Fruit fly (Drosophila melanogaster) whole organism, embryonic: Measurements from ENCODE around the gene CG13373.
A peak's percentile ranks its signal among the peaks of the same experiment; 100 is the strongest.

Experiments
- CG1024 ChIP-seq: fragments of 200-800 bp; sonication (Bioruptor generic); IDR thresholded peaks from 2 replicates; pipeline ENCODE4 v1.3.6; 2022; ENCODE audit warnings: missing biosample characterization, missing genetic modification characterization
- CG10565 ChIP-seq: fragments of 200-800 bp; sonication (Bioruptor generic); optimal IDR thresholded peaks from 3 replicates; lab custom pipeline; 2016; ENCODE audit warnings: missing biosample characterization, mild to moderate bottlenecking, missing genetic modification characterization
- CG12236 ChIP-seq: fragments of 200-800 bp; sonication (Bioruptor generic); optimal IDR thresholded peaks from 2 replicates; lab custom pipeline; 2016; ENCODE audit warnings: missing biosample characterization, missing genetic modification characterization
- CG14860 ChIP-seq: fragments of 200-800 bp; sonication (Bioruptor generic); IDR thresholded peaks from 3 replicates; pipeline ENCODE4 v1.3.6; 2022; ENCODE audit warnings: missing biosample characterization, missing genetic modification characterization; ENCODE audit not compliant: partially characterized antibody
- CG15479 ChIP-seq: fragments of 200-800 bp; sonication (Bioruptor generic); optimal IDR thresholded peaks from 3 replicates; lab custom pipeline; 2019; ENCODE audit warnings: missing biosample characterization, mild to moderate bottlenecking, missing genetic modification characterization, moderate library complexity
- CG15601 ChIP-seq: fragments of 200-800 bp; sonication (Bioruptor generic); optimal IDR thresholded peaks from 3 replicates; lab custom pipeline; 2019; ENCODE audit warnings: missing biosample characterization, mild to moderate bottlenecking, missing genetic modification characterization, moderate library complexity
- CG1602 ChIP-seq: fragments of 200-800 bp; sonication (Bioruptor generic); optimal IDR thresholded peaks from 3 replicates; lab custom pipeline; 2016; ENCODE audit warnings: missing biosample characterization, missing genetic modification characterization
- CG17186 ChIP-seq: fragments of 200-800 bp; sonication (Bioruptor generic); optimal IDR thresholded peaks from 3 replicates; lab custom pipeline; 2017; ENCODE audit warnings: missing biosample characterization, missing genetic modification reagents, missing genetic modification characterization
- CG2120 ChIP-seq: fragments of 200-800 bp; sonication (Bioruptor generic); optimal IDR thresholded peaks from 3 replicates; lab custom pipeline; 2016; ENCODE audit warnings: missing biosample characterization, missing genetic modification characterization
- CG2678 ChIP-seq: fragments of 200-800 bp; sonication (Bioruptor generic); optimal IDR thresholded peaks from 3 replicates; lab custom pipeline; 2019; ENCODE audit warnings: missing biosample characterization, mild to moderate bottlenecking, missing genetic modification characterization, moderate library complexity
- CG3163 ChIP-seq: fragments of 200-800 bp; sonication (Bioruptor generic); optimal IDR thresholded peaks from 3 replicates; lab custom pipeline; 2016; ENCODE audit warnings: missing biosample characterization, missing genetic modification characterization
- CG4730 ChIP-seq: fragments of 200-800 bp; sonication (Bioruptor generic); IDR thresholded peaks from 2 replicates; pipeline ENCODE4 v1.3.6; 2022; ENCODE audit warnings: missing biosample characterization, missing genetic modification characterization
- CG6175 ChIP-seq: fragments of 200-800 bp; sonication (Bioruptor generic); IDR thresholded peaks from 3 replicates; pipeline ENCODE4 v1.3.6; 2022; ENCODE audit warnings: missing biosample characterization, missing genetic modification characterization
- CG7556 ChIP-seq: fragments of 200-800 bp; sonication (Bioruptor generic); optimal IDR thresholded peaks from 2 replicates; lab custom pipeline; 2017; ENCODE audit warnings: missing biosample characterization, mild to moderate bottlenecking, missing genetic modification characterization
- Drgx ChIP-seq: fragments of 200-800 bp; sonication (Bioruptor generic); IDR thresholded peaks from 2 replicates; pipeline ENCODE4 v1.3.6; 2022; ENCODE audit warnings: missing biosample characterization, missing genetic modification characterization
- ERR ChIP-seq: fragments of 200-800 bp; sonication (Bioruptor generic); optimal IDR thresholded peaks from 2 replicates; lab custom pipeline; 2016; ENCODE audit warnings: missing biosample characterization, missing genetic modification characterization
- Ets65A ChIP-seq: fragments of 200-800 bp; sonication (Bioruptor generic); peaks from one replicate; lab custom pipeline; 2016; ENCODE audit warnings: missing biosample characterization, missing genetic modification characterization
- H2.0 ChIP-seq: fragments of 200-800 bp; sonication (Bioruptor generic); IDR thresholded peaks from 2 replicates; pipeline ENCODE4 v1.3.6; 2022; ENCODE audit warnings: missing biosample characterization, missing genetic modification characterization
- Hsf ChIP-seq: fragments of 200-800 bp; sonication (Bioruptor generic); optimal IDR thresholded peaks from 3 replicates; lab custom pipeline; 2016; ENCODE audit warnings: missing biosample characterization, missing genetic modification characterization
- Meics ChIP-seq: fragments of 200-800 bp; sonication (Bioruptor generic); optimal IDR thresholded peaks from 2 replicates; lab custom pipeline; 2017; ENCODE audit warnings: missing biosample characterization, mild to moderate bottlenecking, missing genetic modification characterization
- NC2α ChIP-seq: fragments of 200-800 bp; sonication (Bioruptor generic); optimal IDR thresholded peaks from 2 replicates; lab custom pipeline; 2016; ENCODE audit warnings: missing biosample characterization, missing genetic modification characterization
- Poxn ChIP-seq: fragments of 200-800 bp; sonication (Bioruptor generic); IDR thresholded peaks from 2 replicates; pipeline ENCODE4 v1.3.6; 2022; ENCODE audit warnings: missing biosample characterization, missing genetic modification characterization
- Sry-β ChIP-seq: fragments of 200-800 bp; sonication (Bioruptor generic); optimal IDR thresholded peaks from 2 replicates; lab custom pipeline; 2018; ENCODE audit warnings: missing biosample characterization, mild to moderate bottlenecking, missing genetic modification characterization, moderate library complexity
- aop ChIP-seq: fragments of 200-800 bp; sonication (Bioruptor generic); IDR thresholded peaks from 2 replicates; pipeline ENCODE4 v1.3.6; 2022; ENCODE audit warnings: missing biosample characterization, missing genetic modification characterization
- ato ChIP-seq: fragments of 200-800 bp; sonication (Bioruptor generic); IDR thresholded peaks from 2 replicates; pipeline ENCODE4 v1.3.6; 2022; ENCODE audit warnings: missing biosample characterization, missing genetic modification characterization; ENCODE audit not compliant: partially characterized antibody
- bsh ChIP-seq, 2 experiments: fragments of 200-800 bp; sonication (Bioruptor generic); optimal IDR thresholded peaks; 2 replicates each; lab custom pipeline; 2017 to 2018; ENCODE audit warnings: mild to moderate bottlenecking in 2 of 2, missing biosample characterization in 2 of 2, missing genetic modification characterization in 2 of 2, moderate library complexity in 1 of 2
- corto ChIP-seq: fragments of 200-800 bp; sonication (Bioruptor generic); optimal IDR thresholded peaks from 2 replicates; lab custom pipeline; 2016; ENCODE audit warnings: missing biosample characterization, mild to moderate bottlenecking, missing genetic modification characterization, moderate library complexity
- cwo ChIP-seq: fragments of 200-800 bp; sonication (Bioruptor generic); optimal IDR thresholded peaks from 3 replicates; lab custom pipeline; 2017; ENCODE audit warnings: missing biosample characterization, missing genetic modification characterization, mild to moderate bottlenecking, moderate library complexity, missing genetic modification reagents
- disco-r ChIP-seq: fragments of 200-800 bp; sonication (Bioruptor generic); optimal IDR thresholded peaks from 2 replicates; lab custom pipeline; 2016; ENCODE audit warnings: missing biosample characterization, missing genetic modification characterization
- dmrt11E ChIP-seq: fragments of 200-800 bp; sonication (Bioruptor generic); optimal IDR thresholded peaks from 3 replicates; lab custom pipeline; 2018; ENCODE audit warnings: missing biosample characterization, mild to moderate bottlenecking, missing genetic modification characterization, moderate library complexity
- exex ChIP-seq: fragments of 200-800 bp; sonication (Bioruptor generic); optimal IDR thresholded peaks from 4 replicates; lab custom pipeline; 2018; ENCODE audit warnings: missing biosample characterization, mild to moderate bottlenecking, missing genetic modification characterization, moderate library complexity
- gcm ChIP-seq: fragments of 200-800 bp; sonication (Bioruptor generic); optimal IDR thresholded peaks from 2 replicates; lab custom pipeline; 2019; ENCODE audit warnings: missing biosample characterization, mild to moderate bottlenecking, missing genetic modification characterization, moderate library complexity
- ind ChIP-seq: fragments of 200-800 bp; sonication (Bioruptor generic); optimal IDR thresholded peaks from 3 replicates; lab custom pipeline; 2016; ENCODE audit warnings: missing biosample characterization, missing genetic modification characterization
- kah ChIP-seq: fragments of 200-800 bp; sonication (Bioruptor generic); optimal IDR thresholded peaks from 2 replicates; lab custom pipeline; 2018; ENCODE audit warnings: missing biosample characterization, mild to moderate bottlenecking, missing genetic modification characterization
- lab ChIP-seq: fragments of 200-800 bp; sonication (Bioruptor generic); optimal IDR thresholded peaks from 3 replicates; lab custom pipeline; 2017; ENCODE audit warnings: missing biosample characterization, missing genetic modification characterization, mild to moderate bottlenecking, moderate library complexity, missing genetic modification reagents
- lbe ChIP-seq: fragments of 200-800 bp; sonication (Bioruptor generic); optimal IDR thresholded peaks from 2 replicates; lab custom pipeline; 2016; ENCODE audit warnings: missing biosample characterization, mild to moderate bottlenecking, missing genetic modification characterization
- pan ChIP-seq, 4 experiments: fragments of >200 bp in 3 of 4; fragments of 200-800 bp in 1 of 4; sonication (Bioruptor generic) in 1 of 4; optimal IDR thresholded peaks in 3 of 4; IDR thresholded peaks in 1 of 4; 2 replicates each; pipeline versions ENCODE4 v1.3.6 to Lab custom; 2017 to 2022; ENCODE audit warnings: missing biosample characterization in 2 of 4, missing genetic modification characterization in 2 of 4, mixed read lengths in 1 of 4
- prd ChIP-seq, 3 experiments: fragments of >200 bp in 2 of 3; fragments of 200-800 bp in 1 of 3; sonication (Bioruptor generic) in 1 of 3; optimal IDR thresholded peaks in 2 of 3; IDR thresholded peaks in 1 of 3; 2 replicates in 2 of 3; 3 replicates in 1 of 3; pipeline versions ENCODE4 v1.3.6 to Lab custom; 2017 to 2022; ENCODE audit warnings: missing biosample characterization in 1 of 3, missing genetic modification characterization in 1 of 3
- pros ChIP-seq: fragments of 200-800 bp; sonication (Bioruptor generic); optimal IDR thresholded peaks from 3 replicates; lab custom pipeline; 2019; ENCODE audit warnings: missing biosample characterization, mild to moderate bottlenecking, missing genetic modification characterization, moderate library complexity
- sc ChIP-seq, 3 experiments: fragments of >200 bp in 2 of 3; fragments of 200-800 bp in 1 of 3; sonication (Bioruptor generic) in 1 of 3; optimal IDR thresholded peaks; 2 replicates in 2 of 3; 3 replicates in 1 of 3; lab custom pipeline; 2017; ENCODE audit warnings: mild to moderate bottlenecking in 1 of 3, missing biosample characterization in 1 of 3, missing genetic modification characterization in 1 of 3, missing genetic modification reagents in 1 of 3
- so ChIP-seq: fragments of 200-800 bp; sonication (Bioruptor generic); IDR thresholded peaks from 3 replicates; pipeline ENCODE4 v1.3.6; 2022; ENCODE audit warnings: missing biosample characterization, missing genetic modification characterization
- unpg ChIP-seq: fragments of 200-800 bp; sonication (Bioruptor generic); optimal IDR thresholded peaks from 3 replicates; lab custom pipeline; 2018; ENCODE audit warnings: missing biosample characterization, mild to moderate bottlenecking, missing genetic modification characterization, moderate library complexity
- zf30C ChIP-seq: fragments of 200-800 bp; sonication (Bioruptor generic); optimal IDR thresholded peaks from 3 replicates; lab custom pipeline; 2018; ENCODE audit warnings: missing biosample characterization, mild to moderate bottlenecking, missing genetic modification characterization

CG13373 gene

dm6 chrX:448270-448669 lies 28.5 kb upstream of the CG13373 start:
- no peak for TF ChIP-seq CG2678 (tag; lab: Kevin White, UChicago)
- no peak for TF ChIP-seq sc (optimal IDR thresholded peaks at IDR 0.05; lab: Kevin White, UChicago)
- TF ChIP-seq sc (GFP tag; optimal IDR thresholded peaks at IDR 0.05; lab: Kevin White, UChicago), result no peak
- no peak for TF ChIP-seq Sry-β (GFP tag; lab: Kevin White, UChicago)
- TF ChIP-seq CG1602 (GFP tag; lab: Kevin White, UChicago), result no peak
- no peak for TF ChIP-seq H2.0 (GFP tag; lab: Robert Waterston, UW)
- TF ChIP-seq disco-r (GFP tag; lab: Kevin White, UChicago), result no peak
- peak; percentile 58 for TF ChIP-seq lbe
- TF ChIP-seq CG2120, result no peak
- no peak for TF ChIP-seq pan (optimal IDR thresholded peaks at IDR 0.05; lab: Kevin White, UChicago)
- no peak for TF ChIP-seq pan (GFP tag; optimal IDR thresholded peaks at IDR 0.05 in 1 of 2, IDR thresholded peaks at IDR 0.05 in 1 of 2)
- no peak for TF ChIP-seq CG10565
- peak; percentile 43 for TF ChIP-seq corto (GFP tag; lab: Kevin White, UChicago)
- no peak for TF ChIP-seq Hsf (GFP tag; lab: Kevin White, UChicago)
- TF ChIP-seq CG14860 (GFP tag; lab: Robert Waterston, UW), result no peak
- peak; percentile 34; the same call in 1 of the 2 replicates for TF ChIP-seq Drgx
- TF ChIP-seq CG15479 (GFP tag; lab: Kevin White, UChicago), result no peak
- TF ChIP-seq unpg (GFP tag; lab: Kevin White, UChicago), result no peak
- TF ChIP-seq ind (GFP tag; lab: Kevin White, UChicago), result no peak
- TF ChIP-seq lab (GFP tag; lab: Kevin White, UChicago), result no peak
- no peak for TF ChIP-seq gcm (GFP tag; lab: Kevin White, UChicago)
- no peak for TF ChIP-seq so (GFP tag; lab: Robert Waterston, UW)
- no peak for TF ChIP-seq CG4730 (GFP tag; lab: Robert Waterston, UW)
- peak in 1 of 2 experiments; percentile 36 for TF ChIP-seq bsh (GFP tag; optimal IDR thresholded peaks at IDR 0.05; lab: Kevin White, UChicago)
- TF ChIP-seq CG1024 (GFP tag; lab: Robert Waterston, UW), result no peak
- no peak for TF ChIP-seq CG12236 (GFP tag; lab: Kevin White, UChicago)
- no peak for TF ChIP-seq prd (optimal IDR thresholded peaks at IDR 0.05; lab: Kevin White, UChicago)
- peak; percentile 28; the same call in 1 of the 3 replicates for TF ChIP-seq prd (GFP tag; IDR thresholded peaks at IDR 0.05; lab: Robert Waterston, UW)
- TF ChIP-seq NC2α (GFP tag; lab: Kevin White, UChicago), result no peak
- no peak for TF ChIP-seq aop
- TF ChIP-seq zf30C (GFP tag; lab: Kevin White, UChicago), result no peak

dm6 chrX:448978-449377 lies 27.8 kb upstream of the CG13373 start:
- no peak for TF ChIP-seq Poxn (GFP tag; lab: Robert Waterston, UW)
- TF ChIP-seq kah (GFP tag; lab: Kevin White, UChicago), result no peak
- no peak for TF ChIP-seq pros (GFP tag; lab: Kevin White, UChicago)
- TF ChIP-seq prd (optimal IDR thresholded peaks at IDR 0.05; lab: Kevin White, UChicago), result no peak
- TF ChIP-seq prd (GFP tag; IDR thresholded peaks at IDR 0.05; lab: Robert Waterston, UW), result no peak
- TF ChIP-seq CG17186 (GFP tag; lab: Kevin White, UChicago), result no peak
- TF ChIP-seq exex (tag; lab: Kevin White, UChicago), result no peak
- no peak for TF ChIP-seq dmrt11E (tag; lab: Kevin White, UChicago)
- TF ChIP-seq Meics (GFP tag; lab: Kevin White, UChicago), result no peak
- TF ChIP-seq CG6175 (GFP tag; lab: Robert Waterston, UW), result no peak
- TF ChIP-seq cwo, result no peak
- no peak for TF ChIP-seq CG3163 (GFP tag; lab: Kevin White, UChicago)
- no peak for TF ChIP-seq Ets65A (GFP tag; lab: Kevin White, UChicago)
- no peak for TF ChIP-seq ERR (GFP tag; lab: Kevin White, UChicago)
- TF ChIP-seq CG7556 (GFP tag; lab: Kevin White, UChicago), result no peak
- TF ChIP-seq ato (GFP tag; lab: Robert Waterston, UW), result no peak
- TF ChIP-seq CG15601 (tag; lab: Kevin White, UChicago), result no peak
